Fruit fly (Drosophila melanogaster) whole organism: ENCODE measurements around the gene Kyat.

Source experiments
- CG8478 ChIP-seq: fragments of >200 bp; optimal IDR thresholded peaks from 2 replicates; lab custom pipeline; 2018; ENCODE audit warnings: inconsistent platforms
- EcR ChIP-seq, 2 experiments: fragments of >200 bp; optimal IDR thresholded peaks; 2 replicates each; lab custom pipeline; 2017; ENCODE audit warnings: missing biosample characterization in 2 of 2, missing genetic modification characterization in 2 of 2, missing genetic modification reagents in 2 of 2

DNA sequence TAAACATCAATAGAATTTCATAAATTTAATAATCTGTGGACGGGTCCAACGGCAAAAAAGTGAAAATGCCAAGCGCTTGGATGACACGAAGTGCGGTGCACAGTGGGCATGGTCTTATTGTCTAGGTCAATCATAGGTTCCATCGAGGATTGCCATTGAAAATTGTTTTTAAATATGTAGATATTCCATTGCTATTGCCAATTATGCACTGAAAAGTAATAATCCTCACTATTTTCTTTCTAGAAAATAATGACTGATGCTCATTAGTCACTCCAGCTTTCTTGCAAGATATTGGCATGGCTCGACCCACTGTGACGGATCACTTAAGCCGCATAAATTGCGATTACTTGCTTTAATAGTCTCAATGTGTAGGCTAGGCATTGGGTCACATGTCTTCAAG lies 15.5 kb downstream of the Kyat start:
- no peak for TF ChIP-seq CG8478 (lab: Kevin White, UChicago)
- TF ChIP-seq EcR (GFP tag; optimal IDR thresholded peaks at IDR 0.05; lab: Kevin White, UChicago), result no peak
